Fruit fly (Drosophila melanogaster) S2 (cell line): Measurements from ENCODE around the gene TM9SF3.

Experiments used
- CG8478 ChIP-seq: fragments of >200 bp; optimal IDR thresholded peaks from 2 replicates; lab custom pipeline; 2018
- CTCF ChIP-seq, 2 experiments: fragments of >200 bp; optimal IDR thresholded peaks; 2 replicates each; lab custom pipeline; 2018

dm6 chr3L:5562584-5562983, 41.2 kb downstream of the TM9SF3 start:
- TF ChIP-seq CG8478 (lab: Kevin White, UChicago) (no peak), CTCF (optimal IDR thresholded peaks at IDR 0.05; lab: Kevin White, UChicago) (no peak)
